Fruit fly (Drosophila melanogaster): ENCODE data around the gene CG2930.
A peak's percentile ranks its signal among the peaks of the same experiment; 100 is the strongest.

The CG2930 gene

DNA sequence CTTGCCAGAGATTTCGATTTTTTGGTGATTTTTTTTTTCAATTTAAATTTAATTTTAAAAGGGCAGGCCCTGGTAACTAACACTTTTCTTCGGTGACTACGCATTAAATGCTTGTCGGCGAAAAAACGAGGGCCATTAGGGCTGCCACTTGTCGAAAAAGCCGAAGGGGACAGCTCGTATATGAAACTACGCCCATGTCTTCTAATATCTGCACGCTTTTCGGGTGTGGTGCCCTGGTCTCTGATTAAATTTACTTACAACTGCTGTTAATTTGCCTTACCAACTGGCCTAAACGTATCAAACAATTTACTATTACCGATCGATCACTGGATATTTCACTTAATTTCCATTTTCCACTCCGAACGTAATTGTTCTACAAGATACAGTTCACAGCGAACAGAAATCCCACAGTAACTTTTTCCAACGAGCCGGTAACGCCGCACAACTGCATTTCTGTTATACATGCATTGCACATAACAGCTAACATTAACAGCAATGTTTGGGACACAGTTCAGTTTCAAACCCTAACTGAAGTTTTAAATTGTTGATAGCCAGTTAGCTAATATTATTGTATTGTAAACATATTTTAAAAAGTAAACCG lies 6.4 kb upstream of the CG2930 start (continued):
- peak; percentile 28 for TF ChIP-seq Side (GFP tag; optimal IDR thresholded peaks at IDR 0.05)
- TF ChIP-seq CG7372 (GFP tag; IDR thresholded peaks at IDR 0.05), result no peak
- TF ChIP-seq CG12219 (GFP tag; optimal IDR thresholded peaks at IDR 0.05), result no peak
- TF ChIP-seq tx (GFP tag; optimal IDR thresholded peaks at IDR 0.05), result peak; percentile 27
- no peak for TF ChIP-seq CG15073 (GFP tag; optimal IDR thresholded peaks at IDR 0.05)
- peak; percentile 2 for TF ChIP-seq CG8944 (GFP tag; optimal IDR thresholded peaks at IDR 0.05)
- no peak for TF ChIP-seq ase (GFP tag; IDR thresholded peaks at IDR 0.05)
- TF ChIP-seq CG15011 (GFP tag; optimal IDR thresholded peaks at IDR 0.05), result no peak
- no peak for TF ChIP-seq Sry-β (GFP tag; optimal IDR thresholded peaks at IDR 0.05)
- TF ChIP-seq ftz-f1 (GFP tag; optimal IDR thresholded peaks at IDR 0.05), result no peak
- no peak for TF ChIP-seq CG3726 (GFP tag; IDR thresholded peaks at IDR 0.05)
- TF ChIP-seq CG6272 (GFP tag; IDR thresholded peaks at IDR 0.05), result no peak
- peak; percentile 48 for TF ChIP-seq dm (GFP tag; optimal IDR thresholded peaks at IDR 0.05)
- peak; percentile 57 for TF ChIP-seq CG4617 (GFP tag; optimal IDR thresholded peaks at IDR 0.05; ENCODE audit: borderline replicate concordance)
- no peak for TF ChIP-seq CG7745 (tag; optimal IDR thresholded peaks at IDR 0.05)
- TF ChIP-seq repo (GFP tag; optimal IDR thresholded peaks at IDR 0.05), result no peak
- TF ChIP-seq jumu (GFP tag; optimal IDR thresholded peaks at IDR 0.05), result peak; percentile 31
- TF ChIP-seq Opbp (GFP tag; IDR thresholded peaks at IDR 0.05; ENCODE audit: partially characterized antibody), result no peak
- TF ChIP-seq CG2202 (tag; optimal IDR thresholded peaks at IDR 0.05), result no peak
- peak; percentile 21 for TF ChIP-seq Hsf (GFP tag; optimal IDR thresholded peaks at IDR 0.05)
- TF ChIP-seq zen (tag; optimal IDR thresholded peaks at IDR 0.05), result peak; percentile 3
- peak; percentile 25; the same call in 1 of the 2 replicates for TF ChIP-seq E2f2 (GFP tag; IDR thresholded peaks at IDR 0.05)
- no peak for TF ChIP-seq Rx (GFP tag; IDR thresholded peaks at IDR 0.05)
- peak; percentile 14 for TF ChIP-seq gem (tag; optimal IDR thresholded peaks at IDR 0.05)
- no peak for TF ChIP-seq zf30C (GFP tag; optimal IDR thresholded peaks at IDR 0.05)
- no peak for TF ChIP-seq ac (GFP tag; optimal IDR thresholded peaks at IDR 0.05)
- peak; percentile 78; the same call in 1 of the 4 replicates for TF ChIP-seq chinmo (GFP tag; IDR thresholded peaks at IDR 0.05; ENCODE audit: partially characterized antibody)
- TF ChIP-seq pita (GFP tag; optimal IDR thresholded peaks at IDR 0.05), result peak; percentile 52
- no peak; the same call in 1 of the 2 replicates for TF ChIP-seq lmd (GFP tag; IDR thresholded peaks at IDR 0.05)
- no peak for TF ChIP-seq prd (optimal IDR thresholded peaks at IDR 0.05)
- TF ChIP-seq prd (GFP tag; IDR thresholded peaks at IDR 0.05), result no peak
- no peak for TF ChIP-seq cad (GFP tag; optimal IDR thresholded peaks at IDR 0.05)
- no peak for TF ChIP-seq CG11085 (GFP tag; IDR thresholded peaks at IDR 0.05)
- TF ChIP-seq CG7786 (GFP tag; optimal IDR thresholded peaks at IDR 0.05), result peak; percentile 10
- peak; percentile 61 for TF ChIP-seq Rfx (GFP tag; IDR thresholded peaks at IDR 0.05)
- TF ChIP-seq al (GFP tag; IDR thresholded peaks at IDR 0.05), result no peak
- TF ChIP-seq lilli (GFP tag; optimal IDR thresholded peaks at IDR 0.05), result peak; percentile 37
- TF ChIP-seq CG8089 (GFP tag; optimal IDR thresholded peaks at IDR 0.05), result no peak
- peak; percentile 7 for TF ChIP-seq grau (tag; optimal IDR thresholded peaks at IDR 0.05)
- peak; percentile 73 for TF ChIP-seq CG13624 (GFP tag; optimal IDR thresholded peaks at IDR 0.05)
- TF ChIP-seq E2f1 (GFP tag; IDR thresholded peaks at IDR 0.05), result no peak
- peak; percentile 30; the same call in 1 of the 3 replicates for TF ChIP-seq CG17361 (GFP tag; IDR thresholded peaks at IDR 0.05)
- no peak for TF ChIP-seq tap (tag; optimal IDR thresholded peaks at IDR 0.05)
- no peak for TF ChIP-seq Scr (GFP tag; IDR thresholded peaks at IDR 0.05; ENCODE audit: partially characterized antibody)
- TF ChIP-seq ssp (GFP tag; IDR thresholded peaks at IDR 0.05), result 0 out of 2 replicates have a peak, but pooled peaks have one; percentile 20
- TF ChIP-seq p53 (GFP tag; optimal IDR thresholded peaks at IDR 0.05), result no peak
- peak; percentile 39 for TF ChIP-seq Hmr (GFP tag; optimal IDR thresholded peaks at IDR 0.05)
- TF ChIP-seq sug (tag; optimal IDR thresholded peaks at IDR 0.05), result peak; percentile 10
- peak; percentile 46; the same call in 1 of the 2 replicates for TF ChIP-seq MBD-R2 (GFP tag; IDR thresholded peaks at IDR 0.05)
- TF ChIP-seq chn (GFP tag; optimal IDR thresholded peaks at IDR 0.05), result peak; percentile 8
- peak; percentile 48; the same call in 2 of the 4 replicates for TF ChIP-seq Gug (GFP tag; IDR thresholded peaks at IDR 0.05)

Measured in whole organism, embryonic.